Worm (Caenorhabditis elegans): ENCODE results near the gene tbx-11.
A peak's percentile ranks its signal among the peaks of the same experiment; 100 is the strongest.

tbx-11 gene

DNA sequence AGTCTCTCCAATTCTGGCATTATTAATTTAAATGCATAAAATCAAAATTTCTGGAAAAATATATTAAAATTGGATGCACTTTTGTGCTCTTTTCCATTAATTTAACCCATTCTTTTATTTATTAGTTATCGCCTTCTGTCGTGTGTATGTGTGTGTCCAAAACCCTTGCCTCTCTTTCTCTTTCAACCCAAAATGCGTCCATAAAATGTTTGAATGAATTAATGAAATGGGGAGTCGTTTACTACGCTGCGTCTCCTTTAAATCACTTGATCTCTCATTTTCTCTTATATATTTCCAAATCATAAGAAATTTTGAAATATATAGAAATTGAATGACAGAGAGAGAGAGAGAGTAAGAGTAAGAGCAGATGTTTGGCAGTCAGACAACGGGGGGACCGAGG lies 31.2 kb upstream of the tbx-11 start:
- TF ChIP-seq unc-42 (tag; optimal IDR thresholded peaks at IDR 0.05) = peak; percentile 47
- peak; percentile 75 for TF ChIP-seq ceh-14 (tag; optimal IDR thresholded peaks at IDR 0.05)
- TF ChIP-seq unc-86 (tag; optimal IDR thresholded peaks at IDR 0.05) = peak; percentile 43
- TF ChIP-seq sox-4 (tag; optimal IDR thresholded peaks at IDR 0.05) = no peak
- peak; percentile 14 for TF ChIP-seq unc-55 (GFP tag; optimal IDR thresholded peaks at IDR 0.05)

DNA sequence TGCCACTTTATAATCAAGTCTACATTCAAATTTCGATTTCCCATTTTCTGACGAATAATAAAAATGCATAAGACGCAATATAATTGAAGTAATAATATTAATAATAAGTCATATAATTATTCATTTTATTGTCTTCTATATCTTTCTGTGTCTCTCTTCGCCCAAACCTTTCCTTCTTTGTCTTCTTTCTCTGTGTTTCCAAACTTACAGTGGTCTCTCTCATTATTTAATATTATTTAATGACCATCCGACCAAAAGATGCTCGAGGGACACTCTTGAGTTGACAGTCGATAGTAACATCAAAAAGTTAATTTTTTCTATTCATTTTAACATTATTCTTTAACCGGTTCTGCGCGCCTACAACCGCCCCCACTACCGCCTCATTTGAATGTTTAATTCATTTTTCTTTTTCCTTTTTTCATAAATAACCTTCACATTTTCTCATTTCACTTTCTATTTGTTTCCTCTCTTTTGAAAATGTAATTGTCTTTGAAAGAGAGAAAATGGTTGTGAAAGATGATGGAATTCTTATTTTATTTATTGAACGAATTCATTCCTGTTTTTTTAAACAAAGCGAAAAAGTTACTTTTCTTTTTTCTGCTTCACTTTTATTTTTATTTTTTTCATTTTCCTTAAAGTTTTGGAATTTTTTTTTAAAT lies 27.0 kb upstream of the tbx-11 start:
- TF ChIP-seq unc-42 (tag; optimal IDR thresholded peaks at IDR 0.05) (peak; percentile 60), ama-1 (optimal IDR thresholded peaks at IDR 0.05) (no peak), pax-1 (tag; optimal IDR thresholded peaks at IDR 0.05) (no peak), mec-3 (tag; optimal IDR thresholded peaks at IDR 0.05; ENCODE audit: borderline replicate concordance) (no peak), elt-2 (tag; optimal IDR thresholded peaks at IDR 0.05) (no peak), gmeb-2 (tag; optimal IDR thresholded peaks at IDR 0.05) (no peak)

ce11 chrIII:6072937-6073336 lies 26.2 kb upstream of the tbx-11 start:
- no peak for TF ChIP-seq C08G9.2 (tag; optimal IDR thresholded peaks at IDR 0.05)
- no peak for TF ChIP-seq ceh-9 (tag; optimal IDR thresholded peaks at IDR 0.05)
- TF ChIP-seq pax-1 (tag; optimal IDR thresholded peaks at IDR 0.05) = peak; percentile 72
- TF ChIP-seq ref-2 (tag; optimal IDR thresholded peaks at IDR 0.05) = no peak
- TF ChIP-seq elt-2 (tag; optimal IDR thresholded peaks at IDR 0.05) = no peak

DNA sequence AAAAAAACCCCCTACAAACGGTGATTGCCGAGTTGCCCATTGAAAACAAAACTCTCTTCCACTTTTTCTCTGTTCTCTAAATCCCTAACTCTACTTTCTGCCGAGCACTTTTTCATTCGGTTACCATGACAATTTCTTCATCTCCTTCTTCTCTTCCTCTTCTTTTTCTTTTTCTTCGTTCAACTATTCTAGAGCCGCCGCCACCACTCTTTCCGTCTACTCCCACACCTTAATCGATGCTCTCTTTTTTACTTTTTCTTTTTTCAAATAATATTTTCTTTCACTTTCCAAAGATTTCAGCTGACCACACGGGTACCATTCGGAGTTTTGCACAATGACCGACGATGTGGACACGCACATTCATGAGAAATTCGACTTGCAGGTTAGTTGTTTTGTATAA lies 20.8 kb upstream of the tbx-11 start, which contains the start of gene mapk-15:
Gene mapk-15 (plus strand): TSS at position 301 of the 400 bp plus-strand sequence.
- TF ChIP-seq hlh-30 (tag; optimal IDR thresholded peaks at IDR 0.05; ENCODE audit: insufficient read depth) (no peak), pqm-1 (tag; optimal IDR thresholded peaks at IDR 0.05) (no peak), ceh-45 (GFP tag; IDR thresholded peaks at IDR 0.05) (no peak), lin-11 (tag; optimal IDR thresholded peaks at IDR 0.05) (no peak), elt-2 (tag; optimal IDR thresholded peaks at IDR 0.05) (no peak), eyg-1 (tag; optimal IDR thresholded peaks at IDR 0.05) (no peak), tbx-2 (tag; optimal IDR thresholded peaks at IDR 0.05) (no peak), ets-4 (tag; optimal IDR thresholded peaks at IDR 0.05) (no peak), F13H6.1 (tag; optimal IDR thresholded peaks at IDR 0.05) (no peak), hlh-8 (tag; optimal IDR thresholded peaks at IDR 0.05) (no peak), ceh-24 (tag; optimal IDR thresholded peaks at IDR 0.05) (no peak)

DNA sequence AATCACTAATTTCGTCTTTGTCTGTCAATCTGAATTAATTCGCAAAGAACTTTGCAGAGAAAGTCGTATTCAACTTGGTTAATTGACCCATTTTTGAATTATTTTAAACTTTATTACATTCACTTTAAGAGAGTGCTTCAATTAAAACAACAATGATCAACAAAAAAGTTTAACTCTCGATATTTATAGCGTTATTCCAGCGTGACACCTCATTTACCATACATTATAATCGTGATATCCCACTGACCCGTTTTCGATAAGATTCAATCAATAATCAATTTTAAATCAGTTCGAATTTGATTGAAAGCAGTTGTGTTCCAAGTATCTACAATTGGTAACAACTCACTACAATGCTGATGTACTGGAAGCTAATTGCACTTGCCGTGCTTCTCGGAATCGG lies 10.0 kb upstream of the tbx-11 start, which contains the start of gene clc-10:
Gene clc-10 (plus strand): TSS at position 301 of the 400 bp plus-strand sequence.
- TF ChIP-seq fkh-10 (GFP tag; optimal IDR thresholded peaks at IDR 0.05) (no peak), ttx-3 (tag; optimal IDR thresholded peaks at IDR 0.05) (no peak), mec-3 (tag; optimal IDR thresholded peaks at IDR 0.05; ENCODE audit: borderline replicate concordance) (no peak), ref-2 (tag; optimal IDR thresholded peaks at IDR 0.05) (no peak), C38D4.7 (GFP tag; optimal IDR thresholded peaks at IDR 0.05) (no peak), eyg-1 (tag; optimal IDR thresholded peaks at IDR 0.05) (no peak), ceh-9 (tag; optimal IDR thresholded peaks at IDR 0.05) (no peak), C08G9.2 (tag; optimal IDR thresholded peaks at IDR 0.05) (no peak), hlh-8 (tag; optimal IDR thresholded peaks at IDR 0.05) (no peak), unc-86 (tag; optimal IDR thresholded peaks at IDR 0.05) (no peak), tbx-2 (tag; optimal IDR thresholded peaks at IDR 0.05) (no peak), hlh-6 (tag; optimal IDR thresholded peaks at IDR 0.05) (no peak), ceh-19 (GFP tag; optimal IDR thresholded peaks at IDR 0.05) (no peak), pha-2 (tag; optimal IDR thresholded peaks at IDR 0.05) (no peak), pha-4 (tag; optimal IDR thresholded peaks at IDR 0.05) (no peak), pqm-1 (tag; optimal IDR thresholded peaks at IDR 0.05) (no peak), pat-9 (tag; optimal IDR thresholded peaks at IDR 0.05) (no peak)

- TF ChIP-seq C08G9.2 (tag; optimal IDR thresholded peaks at IDR 0.05) = no peak
- no peak for TF ChIP-seq lin-11 (tag; optimal IDR thresholded peaks at IDR 0.05)
- no peak for TF ChIP-seq ttx-3 (tag; optimal IDR thresholded peaks at IDR 0.05)
- no peak for TF ChIP-seq pha-4 (tag; optimal IDR thresholded peaks at IDR 0.05)
- no peak for TF ChIP-seq hlh-30 (tag; optimal IDR thresholded peaks at IDR 0.05; ENCODE audit: insufficient read depth)
- no peak for TF ChIP-seq nhr-232 (tag; optimal IDR thresholded peaks at IDR 0.05)
- TF ChIP-seq pat-9 (tag; optimal IDR thresholded peaks at IDR 0.05) = no peak
- no peak for TF ChIP-seq ztf-16 (tag; optimal IDR thresholded peaks at IDR 0.05)
- TF ChIP-seq pag-3 (tag; optimal IDR thresholded peaks at IDR 0.05; ENCODE audit: borderline replicate concordance) = no peak
These were observed 9.4 kb upstream of the tbx-11 start for ce11 chrIII:6056179-6056578.

Measured in whole organism, late embryonic.